Worm (Caenorhabditis elegans) whole organism, L4/young adult: ENCODE results near the gene cat-2.

Experiments
- W03F9.2 ChIP-seq: fragments of 150-350 bp; optimal IDR thresholded peaks from 2 replicates; lab custom pipeline; 2014; ENCODE audit warnings: missing biosample characterization, missing genetic modification characterization
- dao-5 ChIP-seq: sonication (generic microtip); optimal IDR thresholded peaks from 2 replicates; lab custom pipeline; 2016; ENCODE audit warnings: missing genotype, missing genetic modification characterization, moderate library complexity, missing compliant biosample characterization
- him-1 ChIP-seq: sonication (generic microtip); optimal IDR thresholded peaks from 2 replicates; lab custom pipeline; 2016; ENCODE audit warnings: missing genotype, missing genetic modification reagents, missing genetic modification characterization, missing compliant biosample characterization

DNA sequence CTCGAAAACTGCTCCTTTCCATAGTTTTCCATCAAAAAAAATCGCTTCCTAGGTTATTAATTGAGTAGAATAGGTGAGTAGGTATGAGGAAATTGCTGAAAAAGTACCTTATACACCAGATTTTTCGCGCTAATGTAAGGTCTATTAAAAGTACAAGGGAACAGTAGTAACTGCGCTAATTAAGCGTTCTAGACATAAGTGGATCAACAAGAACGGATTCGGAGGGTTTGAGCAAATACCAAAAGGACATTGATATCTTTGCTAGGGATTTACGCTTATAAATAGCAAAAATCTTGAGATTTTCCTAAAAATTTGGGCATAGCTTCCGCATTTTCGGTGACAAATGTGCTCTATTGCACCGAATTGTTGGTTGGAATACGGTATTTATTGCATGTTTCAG is 16.3 kb downstream of the cat-2 start, which contains the start of gene B0432.7:
- TF ChIP-seq him-1 (tag; lab: Kevin White, UChicago) (no peak), W03F9.2 (tag; lab: Kevin White, UChicago) (no peak), dao-5 (tag; lab: Kevin White, UChicago) (no peak)
